Worm (Caenorhabditis elegans) whole organism, L4 larva: ENCODE data around the gene adal-1.

Experiments
- Y48G9A.11 ChIP-seq: fragments of 200-800 bp; sonication (Bioruptor generic); IDR thresholded peaks from 2 replicates; pipeline ENCODE4 v1.3.6; 2022; ENCODE audit warnings: missing genetic modification reagents, missing genetic modification characterization, missing compliant biosample characterization
- fos-1 ChIP-seq: fragments of 150-350 bp; optimal IDR thresholded peaks from 2 replicates; lab custom pipeline; 2014; ENCODE audit warnings: missing biosample characterization, missing genetic modification characterization

DNA sequence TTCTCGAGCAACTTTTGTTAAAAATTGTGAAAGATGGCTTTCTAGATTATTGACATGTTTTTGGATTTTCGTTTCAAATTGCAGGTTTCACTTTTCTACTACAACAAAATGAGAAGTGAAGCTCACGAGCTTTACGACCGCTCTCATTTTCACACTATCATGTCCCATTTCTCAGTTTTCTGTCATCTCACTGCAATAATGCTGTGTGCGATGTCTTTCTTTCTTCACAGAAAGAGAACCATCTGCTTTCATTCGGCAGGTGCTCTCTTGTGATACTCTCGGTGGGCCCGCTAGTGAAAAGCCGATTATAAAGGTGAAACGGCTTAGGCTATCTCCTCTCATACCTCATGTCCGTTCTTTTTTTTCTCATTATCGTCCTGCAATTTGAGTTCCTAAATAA is 50.2 kb downstream of the adal-1 start:
- no peak for TF ChIP-seq Y48G9A.11
- TF ChIP-seq fos-1 (tag; lab: Kevin White, UChicago), result no peak
